Worm (Caenorhabditis elegans): ENCODE data around the gene Y53F4B.43.
A peak's percentile ranks its signal among the peaks of the same experiment; 100 is the strongest.

The Y53F4B.43 gene

DNA sequence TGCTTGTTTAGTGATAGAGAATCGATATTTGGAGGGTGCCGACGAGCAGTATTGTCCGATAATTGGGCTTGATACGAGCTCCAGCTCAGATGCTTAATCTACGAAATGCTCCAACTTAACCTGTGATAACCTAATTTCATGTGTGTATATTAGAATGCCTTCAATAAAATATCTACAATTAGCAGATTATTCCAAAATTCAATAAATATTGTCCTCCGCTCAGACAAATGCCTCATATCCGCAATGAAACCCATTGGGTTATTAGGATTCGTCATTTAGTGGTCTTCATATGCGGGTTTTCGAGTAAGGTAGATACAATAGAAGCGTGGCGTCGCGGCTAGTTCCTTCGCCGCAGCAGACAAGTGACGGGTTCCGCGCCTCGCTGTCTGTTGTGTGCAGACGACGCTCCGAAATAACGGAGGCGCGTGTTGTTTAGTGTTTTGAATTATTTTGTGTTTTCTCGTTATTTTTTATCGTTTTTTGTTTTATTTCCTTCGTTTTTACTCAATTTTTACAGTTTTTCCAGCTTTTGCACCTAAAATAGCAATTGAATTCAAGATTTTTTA, 37.4 kb downstream of the Y53F4B.43 start, which contains the start of gene cmtr-1 (continued):
- peak; percentile 40 to 82 for TF ChIP-seq rec-8 (tag; optimal IDR thresholded peaks at IDR 0.05)
- no peak for TF ChIP-seq Y67H2A.10 (GFP tag; conservative IDR thresholded peaks at IDR 0.05)
- peak; percentile 90 for TF ChIP-seq gei-17 (GFP tag; optimal IDR thresholded peaks at IDR 0.05)
- no peak for TF ChIP-seq nfya-2 (GFP tag; IDR thresholded peaks at IDR 0.05)
- 0 out of 2 replicates have a peak, but pooled peaks have one; percentile 54 for TF ChIP-seq lag-1 (GFP tag; IDR thresholded peaks at IDR 0.05)
- TF ChIP-seq hmg-20 (GFP tag; IDR thresholded peaks at IDR 0.05) = peak; percentile 92
- TF ChIP-seq mes-4 (tag; optimal IDR thresholded peaks at IDR 0.05) = peak; percentile 72
- TF ChIP-seq ceh-79 (tag; optimal IDR thresholded peaks at IDR 0.05) = no peak
- peak; percentile 77 for TF ChIP-seq ama-1 (optimal IDR thresholded peaks at IDR 0.05)
- peak in 1 of 2 experiments; percentile 76 for TF ChIP-seq ama-1 (GFP tag; optimal IDR thresholded peaks at IDR 0.05)
- peak; percentile 60 for TF ChIP-seq ztf-18 (tag; optimal IDR thresholded peaks at IDR 0.05)
- TF ChIP-seq bed-1 (GFP tag; IDR thresholded peaks at IDR 0.05) = no peak
- peak; percentile 95 for TF ChIP-seq him-1 (tag; optimal IDR thresholded peaks at IDR 0.05)
- peak; percentile 84 for TF ChIP-seq tbp1 (GFP tag; optimal IDR thresholded peaks at IDR 0.05)
- no peak for TF ChIP-seq F37B4.10 (GFP tag; IDR thresholded peaks at IDR 0.05)
- peak; percentile 89; the same call in 1 of the 2 replicates for TF ChIP-seq F39B2.1 (GFP tag; IDR thresholded peaks at IDR 0.05)
- TF ChIP-seq mel-28 (tag; optimal IDR thresholded peaks at IDR 0.05; ENCODE audit: borderline replicate concordance) = peak; percentile 85
- 0 out of 2 replicates have a peak, but pooled peaks have one; percentile 76 for TF ChIP-seq let-526 (GFP tag; IDR thresholded peaks at IDR 0.05)
- TF ChIP-seq xnd-1 (tag; optimal IDR thresholded peaks at IDR 0.05) = peak; percentile 54
- TF ChIP-seq hlh-26 (GFP tag; conservative IDR thresholded peaks at IDR 0.05) = no peak
- peak; percentile 93 for TF ChIP-seq atf-7 (tag; optimal IDR thresholded peaks at IDR 0.05)
- peak; percentile 97 for TF ChIP-seq nfyb-1 (GFP tag; IDR thresholded peaks at IDR 0.05)
- TF ChIP-seq zim-3 (tag; optimal IDR thresholded peaks at IDR 0.05) = peak; percentile 97
- peak; percentile 84 for TF ChIP-seq fkh-3 (tag; optimal IDR thresholded peaks at IDR 0.05)
- peak; percentile 74 for TF ChIP-seq unc-130 (GFP tag; optimal IDR thresholded peaks at IDR 0.05)
- peak; percentile 69 for TF ChIP-seq F23B12.7 (tag; optimal IDR thresholded peaks at IDR 0.05; ENCODE audit: insufficient read depth)
- TF ChIP-seq hmg-1.2 (GFP tag; IDR thresholded peaks at IDR 0.05) = peak; percentile 100
- TF ChIP-seq ekl-4 (GFP tag; IDR thresholded peaks at IDR 0.05) = peak; percentile 97
- no peak for TF ChIP-seq nfya-1 (tag; optimal IDR thresholded peaks at IDR 0.05; ENCODE audit: borderline replicate concordance, insufficient read depth)
- peak; percentile 86 for TF ChIP-seq chd-7 (tag; optimal IDR thresholded peaks at IDR 0.05)
- TF ChIP-seq B0261.1 (tag; optimal IDR thresholded peaks at IDR 0.05) = peak; percentile 42
- peak; percentile 25 for TF ChIP-seq ccch-3 (GFP tag; optimal IDR thresholded peaks at IDR 0.05)
- TF ChIP-seq Y56A3A.18 (GFP tag; IDR thresholded peaks at IDR 0.05) = no peak; the same call in 1 of the 2 replicates
- peak; percentile 99 for TF ChIP-seq pbrm-1 (GFP tag; IDR thresholded peaks at IDR 0.05)
- peak; percentile 42 to 80 for TF ChIP-seq let-607 (tag; optimal IDR thresholded peaks at IDR 0.05)
- TF ChIP-seq cebp-2 (GFP tag; IDR thresholded peaks at IDR 0.05) = peak; percentile 84
- peak; percentile 74 for TF ChIP-seq madf-8 (GFP tag; conservative IDR thresholded peaks at IDR 0.05)
- no peak for TF ChIP-seq sea-2 (GFP tag; IDR thresholded peaks at IDR 0.05)
- no peak for TF ChIP-seq bed-2 (GFP tag; IDR thresholded peaks at IDR 0.05)

DNA sequence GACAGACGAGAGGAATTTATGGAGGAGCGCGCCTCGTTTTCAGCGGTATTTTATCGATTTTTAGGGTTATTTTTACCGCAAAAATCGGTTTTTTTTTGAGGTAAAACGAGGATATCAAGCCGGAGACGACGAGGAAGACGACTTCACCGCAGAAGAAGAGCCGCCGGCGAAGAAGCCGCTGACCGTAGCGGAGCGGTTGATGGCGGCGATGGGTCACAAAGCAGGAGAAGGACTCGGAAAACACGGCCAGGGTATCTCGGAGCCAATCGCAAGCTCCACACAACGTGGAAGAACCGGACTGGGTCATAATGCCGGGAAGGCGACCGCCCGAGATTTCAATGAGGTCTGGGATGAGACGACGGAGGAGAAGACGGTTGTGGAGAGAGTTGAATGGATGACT, 38.1 kb downstream of the Y53F4B.43 start:
- peak; percentile 79 for TF ChIP-seq zfh-2 (GFP tag; conservative IDR thresholded peaks at IDR 0.05)
- TF ChIP-seq egrh-3 (GFP tag; IDR thresholded peaks at IDR 0.05) = peak; percentile 62; the same call in 1 of the 2 replicates
- TF ChIP-seq sea-2 (GFP tag; IDR thresholded peaks at IDR 0.05) = no peak

All from whole organism, young adult.